Worm (Caenorhabditis elegans): ENCODE measurements around the gene msp-53.
"Not testable (repeated sequence)": the region's sequence is repeated elsewhere in the genome, so short reads cannot be mapped to it uniquely, and the experiment has no call there.

The msp-53 gene

ce11 chrIV:5064961-5065360 is at the start of gene msp-53:
msp-53 (minus strand) TSS chrIV:5065061.
- not testable (repeated sequence) for TF ChIP-seq ets-7 (tag; optimal IDR thresholded peaks at IDR 0.05); hmbx-1 (tag; optimal IDR thresholded peaks at IDR 0.05); tbx-37 (GFP tag; conservative IDR thresholded peaks at IDR 0.05)

- TF ChIP-seq F13C5.2 (tag; optimal IDR thresholded peaks at IDR 0.05) (no peak), aly-1 (tag; optimal IDR thresholded peaks at IDR 0.05) (no peak), sea-1 (GFP tag; conservative IDR thresholded peaks at IDR 0.05) (no peak), hmg-4 (GFP tag; optimal IDR thresholded peaks at IDR 0.05) (no peak), ets-7 (tag; optimal IDR thresholded peaks at IDR 0.05) (no peak), hmbx-1 (tag; optimal IDR thresholded peaks at IDR 0.05) (no peak), flt-1 (GFP tag; IDR thresholded peaks at IDR 0.05) (no peak), scrt-1 (GFP tag; IDR thresholded peaks at IDR 0.05) (no peak), hnd-1 (tag; optimal IDR thresholded peaks at IDR 0.05) (no peak), ama-1 (optimal IDR thresholded peaks at IDR 0.05) (no peak)
Measured at ce11 chrIV:5111533-5111932, 46.7 kb upstream of the msp-53 start, which contains the start of gene AC7.3. AC7.3 (plus strand) TSS chrIV:5111833.

- TF ChIP-seq hmg-4 (GFP tag; optimal IDR thresholded peaks at IDR 0.05) (no peak), ceh-13 (GFP tag; optimal IDR thresholded peaks at IDR 0.05) (no peak), tbx-11 (GFP tag; IDR thresholded peaks at IDR 0.05) (no peak), hmbx-1 (tag; optimal IDR thresholded peaks at IDR 0.05) (no peak), ets-7 (tag; optimal IDR thresholded peaks at IDR 0.05) (no peak), tbx-37 (GFP tag; conservative IDR thresholded peaks at IDR 0.05) (no peak), B0310.2 (tag; optimal IDR thresholded peaks at IDR 0.05) (no peak), flt-1 (GFP tag; IDR thresholded peaks at IDR 0.05) (no peak), scrt-1 (GFP tag; IDR thresholded peaks at IDR 0.05) (no peak), sea-1 (GFP tag; conservative IDR thresholded peaks at IDR 0.05) (no peak), F13C5.2 (tag; optimal IDR thresholded peaks at IDR 0.05) (no peak), aly-1 (tag; optimal IDR thresholded peaks at IDR 0.05) (no peak), ama-1 (optimal IDR thresholded peaks at IDR 0.05) (no peak), pes-1 (GFP tag; IDR thresholded peaks at IDR 0.05) (no peak), ceh-36 (tag; optimal IDR thresholded peaks at IDR 0.05) (no peak), tra-4 (tag; optimal IDR thresholded peaks at IDR 0.05) (no peak)
Measured at ce11 chrIV:5110391-5110930, 45.6 kb upstream of the msp-53 start.

DNA sequence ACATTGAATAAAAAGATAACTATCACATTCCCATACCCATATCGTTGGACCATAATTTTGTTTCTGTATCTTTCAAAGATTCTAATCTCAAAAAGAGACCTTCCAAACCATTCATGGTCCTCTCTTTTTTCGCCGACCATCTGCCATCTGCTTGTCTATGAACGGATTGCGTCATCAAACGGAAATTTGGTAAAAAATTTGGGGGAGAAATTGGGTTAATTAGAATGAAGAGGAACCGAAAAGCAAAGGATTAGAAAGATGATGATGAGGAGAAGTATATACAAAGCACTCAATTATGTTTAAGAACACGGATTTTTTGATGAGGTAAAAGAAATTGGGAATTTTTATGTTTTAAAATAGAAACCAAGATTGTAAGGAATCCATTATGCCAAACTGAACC is 45.1 kb upstream of the msp-53 start:
- TF ChIP-seq B0310.2 (tag; optimal IDR thresholded peaks at IDR 0.05) (no peak), ama-1 (optimal IDR thresholded peaks at IDR 0.05) (no peak), ets-7 (tag; optimal IDR thresholded peaks at IDR 0.05) (no peak), ceh-36 (tag; optimal IDR thresholded peaks at IDR 0.05) (no peak), tbx-37 (GFP tag; conservative IDR thresholded peaks at IDR 0.05) (no peak), aly-1 (tag; optimal IDR thresholded peaks at IDR 0.05) (no peak), hmg-4 (GFP tag; optimal IDR thresholded peaks at IDR 0.05) (no peak), hnd-1 (tag; optimal IDR thresholded peaks at IDR 0.05) (no peak), F13C5.2 (tag; optimal IDR thresholded peaks at IDR 0.05) (no peak), ceh-13 (GFP tag; optimal IDR thresholded peaks at IDR 0.05) (no peak), hmbx-1 (tag; optimal IDR thresholded peaks at IDR 0.05) (no peak), scrt-1 (GFP tag; IDR thresholded peaks at IDR 0.05) (no peak), pes-1 (GFP tag; IDR thresholded peaks at IDR 0.05) (no peak), sea-1 (GFP tag; conservative IDR thresholded peaks at IDR 0.05) (no peak), tbx-11 (GFP tag; IDR thresholded peaks at IDR 0.05) (no peak), tra-4 (tag; optimal IDR thresholded peaks at IDR 0.05) (no peak), flt-1 (GFP tag; IDR thresholded peaks at IDR 0.05) (no peak)

- TF ChIP-seq F13C5.2 (tag; optimal IDR thresholded peaks at IDR 0.05), result no peak
- TF ChIP-seq tbx-11 (GFP tag; IDR thresholded peaks at IDR 0.05), result no peak
- no peak for TF ChIP-seq sea-1 (GFP tag; conservative IDR thresholded peaks at IDR 0.05)
- no peak for TF ChIP-seq flt-1 (GFP tag; IDR thresholded peaks at IDR 0.05)
- TF ChIP-seq scrt-1 (GFP tag; IDR thresholded peaks at IDR 0.05), result no peak
Measured at ce11 chrIV:5108971-5109370, 44.1 kb upstream of the msp-53 start.

- TF ChIP-seq sea-1 (GFP tag; conservative IDR thresholded peaks at IDR 0.05) (no peak), pes-1 (GFP tag; IDR thresholded peaks at IDR 0.05) (no peak)
Measured at ce11 chrIV:5103229-5103894, 38.5 kb upstream of the msp-53 start, which contains the start of gene C02B10.3. C02B10.3 (minus strand) TSS chrIV:5103279.

DNA sequence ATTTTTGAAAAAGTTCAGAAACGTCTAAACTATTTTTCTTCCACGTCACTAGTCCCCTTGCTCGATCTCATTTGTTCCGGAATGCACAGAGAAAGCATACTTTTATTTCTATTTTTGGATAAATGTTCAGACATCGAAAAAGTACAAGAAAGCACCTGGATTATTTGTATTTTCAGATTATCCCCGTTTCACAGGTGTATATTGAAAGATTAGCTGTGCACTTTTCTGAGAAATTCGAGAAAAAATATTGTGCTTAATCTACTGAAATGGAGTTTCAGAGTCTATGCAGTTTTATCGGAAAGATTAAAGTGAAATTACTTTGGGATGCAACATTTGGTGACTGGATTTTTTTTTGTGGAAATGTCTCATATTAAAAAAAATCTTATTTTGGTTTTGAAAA is 37.1 kb upstream of the msp-53 start:
- no peak for TF ChIP-seq tra-4 (tag; optimal IDR thresholded peaks at IDR 0.05)
- TF ChIP-seq sea-1 (GFP tag; conservative IDR thresholded peaks at IDR 0.05), result no peak
- TF ChIP-seq ceh-36 (tag; optimal IDR thresholded peaks at IDR 0.05), result no peak
- TF ChIP-seq flt-1 (GFP tag; IDR thresholded peaks at IDR 0.05), result no peak
- no peak for TF ChIP-seq hmg-4 (GFP tag; optimal IDR thresholded peaks at IDR 0.05)
- TF ChIP-seq B0310.2 (tag; optimal IDR thresholded peaks at IDR 0.05), result no peak
- TF ChIP-seq scrt-1 (GFP tag; IDR thresholded peaks at IDR 0.05), result no peak
- TF ChIP-seq hnd-1 (tag; optimal IDR thresholded peaks at IDR 0.05), result no peak
- no peak for TF ChIP-seq tbx-11 (GFP tag; IDR thresholded peaks at IDR 0.05)
- no peak for TF ChIP-seq ama-1 (optimal IDR thresholded peaks at IDR 0.05)
- TF ChIP-seq aly-1 (tag; optimal IDR thresholded peaks at IDR 0.05), result no peak

ce11 chrIV:5100145-5100544 is 35.3 kb upstream of the msp-53 start:
- TF ChIP-seq flt-1 (GFP tag; IDR thresholded peaks at IDR 0.05), result no peak
- no peak for TF ChIP-seq ceh-13 (GFP tag; optimal IDR thresholded peaks at IDR 0.05)
- no peak for TF ChIP-seq ceh-36 (tag; optimal IDR thresholded peaks at IDR 0.05)
- no peak for TF ChIP-seq tbx-11 (GFP tag; IDR thresholded peaks at IDR 0.05)
- TF ChIP-seq sea-1 (GFP tag; conservative IDR thresholded peaks at IDR 0.05), result no peak
- no peak for TF ChIP-seq ama-1 (optimal IDR thresholded peaks at IDR 0.05)
- no peak for TF ChIP-seq tbx-37 (GFP tag; conservative IDR thresholded peaks at IDR 0.05)
- no peak for TF ChIP-seq aly-1 (tag; optimal IDR thresholded peaks at IDR 0.05)
